Fruit fly (Drosophila melanogaster) Kc167 (cell line): ENCODE results near the gene RpS27A.

Experiments
- Myc ChIP-seq: fragments of >200 bp; optimal IDR thresholded peaks from 2 replicates; lab custom pipeline; 2017; ENCODE audit warnings: missing external identifiers
- Sin3A ChIP-seq: fragments of >200 bp; optimal IDR thresholded peaks from 2 replicates; lab custom pipeline; 2018; ENCODE audit warnings: missing external identifiers
- h ChIP-seq: fragments of >200 bp; optimal IDR thresholded peaks from 3 replicates; lab custom pipeline; 2018; ENCODE audit warnings: missing external identifiers
- insv ChIP-seq: fragments of >200 bp; optimal IDR thresholded peaks from 3 replicates; lab custom pipeline; 2018; ENCODE audit warnings: missing external identifiers
- psq ChIP-seq: fragments of >200 bp; optimal IDR thresholded peaks from 2 replicates; lab custom pipeline; 2017; ENCODE audit warnings: missing external identifiers
- ttk ChIP-seq: sonication (Bioruptor generic); optimal IDR thresholded peaks from 2 replicates; lab custom pipeline; 2017; ENCODE audit warnings: missing external identifiers

RpS27A gene

dm6 chr2L:10413251-10414127 lies 5.3 kb downstream of the RpS27A start, which contains the start of the genes CG5355 and Klp31E:
TSS of gene CG5355 (minus strand) at chr2L:10413463.
TSS of gene Klp31E (plus strand) at chr2L:10414017.
- no peak for TF ChIP-seq ttk (lab: Kevin White, UChicago)
- TF ChIP-seq h (lab: Kevin White, UChicago) = no peak
- no peak for TF ChIP-seq psq (lab: Kevin White, UChicago)
- TF ChIP-seq Sin3A (lab: Kevin White, UChicago) = no peak
- TF ChIP-seq insv (lab: Kevin White, UChicago) = no peak

- TF ChIP-seq psq (lab: Kevin White, UChicago) = no peak
- no peak for TF ChIP-seq h (lab: Kevin White, UChicago)
- no peak for TF ChIP-seq insv (lab: Kevin White, UChicago)
- no peak for TF ChIP-seq Sin3A (lab: Kevin White, UChicago)
- no peak for TF ChIP-seq ttk (lab: Kevin White, UChicago)
- TF ChIP-seq Myc (lab: Kevin White, UChicago) = no peak
These were observed 10.8 kb downstream of the RpS27A start, which contains the start of gene RfC3 for dm6 chr2L:10418981-10419380. TSS of gene RfC3 (plus strand) at chr2L:10419190.

dm6 chr2L:10422643-10423606 lies 14.8 kb downstream of the RpS27A start, which contains the start of the genes pie and Wdfy2:
TSS of gene pie (minus strand) at chr2L:10422780.
TSS of gene Wdfy2 (plus strand) at chr2L:10423291.
- TF ChIP-seq h (lab: Kevin White, UChicago) (no peak), ttk (lab: Kevin White, UChicago) (no peak), Myc (lab: Kevin White, UChicago) (no peak), psq (lab: Kevin White, UChicago) (no peak), Sin3A (lab: Kevin White, UChicago) (no peak), insv (lab: Kevin White, UChicago) (no peak)

- TF ChIP-seq h (lab: Kevin White, UChicago) (no peak), insv (lab: Kevin White, UChicago) (no peak), Sin3A (lab: Kevin White, UChicago) (no peak), psq (lab: Kevin White, UChicago) (no peak), ttk (lab: Kevin White, UChicago) (no peak), Myc (lab: Kevin White, UChicago) (no peak)
These were observed 17.4 kb downstream of the RpS27A start for dm6 chr2L:10425599-10425998.

- TF ChIP-seq psq (lab: Kevin White, UChicago) (no peak), h (lab: Kevin White, UChicago) (no peak), Sin3A (lab: Kevin White, UChicago) (no peak), Myc (lab: Kevin White, UChicago) (no peak)
These were observed 18.4 kb downstream of the RpS27A start, which contains the start of the genes SmB and KdelR for dm6 chr2L:10426534-10427048. TSS of gene SmB (minus strand) at chr2L:10426627. TSS of gene KdelR (plus strand) at chr2L:10426887.

- TF ChIP-seq insv (lab: Kevin White, UChicago) = no peak
- no peak for TF ChIP-seq h (lab: Kevin White, UChicago)
- TF ChIP-seq psq (lab: Kevin White, UChicago) = no peak
- TF ChIP-seq Sin3A (lab: Kevin White, UChicago) = no peak
- TF ChIP-seq ttk (lab: Kevin White, UChicago) = no peak
- TF ChIP-seq Myc (lab: Kevin White, UChicago) = no peak
These were observed 20.4 kb downstream of the RpS27A start, which contains the start of gene CG5188 for dm6 chr2L:10428528-10428927. TSS of gene CG5188 (plus strand) at chr2L:10428829.

- TF ChIP-seq insv (lab: Kevin White, UChicago) = no peak
- TF ChIP-seq Myc (lab: Kevin White, UChicago) = no peak
- TF ChIP-seq h (lab: Kevin White, UChicago) = no peak
- no peak for TF ChIP-seq psq (lab: Kevin White, UChicago)
These were observed 22.8 kb downstream of the RpS27A start, which contains the start of the genes Bug22 and TfIIB for dm6 chr2L:10430802-10431476. TSS of gene Bug22 (minus strand) at chr2L:10430918. TSS of gene TfIIB (plus strand) at chr2L:10431338.

dm6 chr2L:10435606-10436160 lies 27.5 kb downstream of the RpS27A start, which contains the start of the genes TBC1D16 and holn1:
TSS of gene TBC1D16 (minus strand) at chr2L:10435656.
TSS of gene holn1 (plus strand) at chr2L:10435995.
- TF ChIP-seq insv (lab: Kevin White, UChicago) = no peak
- no peak for TF ChIP-seq Myc (lab: Kevin White, UChicago)
- no peak for TF ChIP-seq Sin3A (lab: Kevin White, UChicago)
- no peak for TF ChIP-seq h (lab: Kevin White, UChicago)
- no peak for TF ChIP-seq ttk (lab: Kevin White, UChicago)
- TF ChIP-seq psq (lab: Kevin White, UChicago) = no peak

dm6 chr2L:10437317-10437716 lies 29.2 kb downstream of the RpS27A start, which contains the start of gene STUB1:
TSS of gene STUB1 (plus strand) at chr2L:10437548.
- TF ChIP-seq Sin3A (lab: Kevin White, UChicago) (no peak), h (lab: Kevin White, UChicago) (no peak), psq (lab: Kevin White, UChicago) (no peak), ttk (lab: Kevin White, UChicago) (no peak), Myc (lab: Kevin White, UChicago) (no peak), insv (lab: Kevin White, UChicago) (no peak)
